Worm (Caenorhabditis elegans) whole organism, L4 larva: Measurements from ENCODE around the gene cutl-23.
A peak's percentile ranks its signal among the peaks of the same experiment; 100 is the strongest.

ENCODE experiments used
- F37D6.2 ChIP-seq: sonication (generic microtip); optimal IDR thresholded peaks from 2 replicates; lab custom pipeline; 2016; ENCODE audit warnings: mild to moderate bottlenecking, missing genetic modification characterization, missing compliant biosample characterization
- R02D3.7 ChIP-seq: fragments of 150-350 bp; sonication (generic microtip); optimal IDR thresholded peaks from 3 replicates; lab custom pipeline; 2014; ENCODE audit warnings: missing biosample characterization, missing genetic modification characterization
- T20F7.1 ChIP-seq: fragments of 200-800 bp; sonication (Bioruptor generic); optimal IDR thresholded peaks from 2 replicates; lab custom pipeline; 2018; ENCODE audit warnings: mild to moderate bottlenecking, missing genetic modification characterization, missing compliant biosample characterization
- Y48G9A.11 ChIP-seq: fragments of 200-800 bp; sonication (Bioruptor generic); IDR thresholded peaks from 2 replicates; pipeline ENCODE4 v1.3.6; 2022; ENCODE audit warnings: missing genetic modification reagents, missing genetic modification characterization, missing compliant biosample characterization
- Y5F2A.4 ChIP-seq: fragments of 200-800 bp; sonication (Bioruptor generic); optimal IDR thresholded peaks from 2 replicates; lab custom pipeline; 2018; ENCODE audit warnings: mild to moderate bottlenecking, missing genetic modification characterization, missing compliant biosample characterization
- ZK546.5 ChIP-seq, 2 experiments: sonication (generic microtip); optimal IDR thresholded peaks; 2 replicates each; lab custom pipeline; 2017; ENCODE audit warnings: missing biosample characterization in 2 of 2, missing genetic modification characterization in 2 of 2
- aha-1 ChIP-seq: fragments of 150-350 bp; peaks from one replicate; lab custom pipeline; 2014; ENCODE audit warnings: missing biosample characterization, missing genetic modification characterization
- ama-1 ChIP-seq: fragments of 150-350 bp; optimal IDR thresholded peaks from 2 replicates; lab custom pipeline; 2014; ENCODE audit warnings: inconsistent platforms, mixed read lengths
- ceh-20 ChIP-seq: fragments of 200-800 bp; sonication (Bioruptor generic); IDR thresholded peaks from 2 replicates; pipeline ENCODE4 v1.3.6; 2022; ENCODE audit warnings: missing genetic modification reagents, missing genetic modification characterization, missing compliant biosample characterization
- ceh-82 ChIP-seq: sonication (generic microtip); optimal IDR thresholded peaks from 2 replicates; lab custom pipeline; 2017; ENCODE audit warnings: missing biosample characterization, missing genetic modification characterization
- ces-1 ChIP-seq: fragments of 150-350 bp; sonication (generic microtip); optimal IDR thresholded peaks from 4 replicates; lab custom pipeline; 2014; ENCODE audit warnings: missing biosample characterization, missing genetic modification reagents, missing genetic modification characterization
- ctbp-1 ChIP-seq: fragments of 200-800 bp; sonication (Bioruptor generic); IDR thresholded peaks from 2 replicates; pipeline ENCODE4 v1.3.6; 2022; ENCODE audit warnings: missing genetic modification reagents, missing genetic modification characterization, missing compliant biosample characterization
- daf-19 ChIP-seq: fragments of 200-800 bp; sonication (Bioruptor generic); conservative IDR thresholded peaks from 2 replicates; pipeline ENCODE4 v1.3.6; 2022; ENCODE audit warnings: missing genetic modification characterization, missing compliant biosample characterization
- daf-8 ChIP-seq: fragments of 200-800 bp; sonication (Bioruptor generic); IDR thresholded peaks from 2 replicates; pipeline ENCODE4 v1.3.6; 2022; ENCODE audit warnings: missing genetic modification characterization, missing compliant biosample characterization
- dmd-6 ChIP-seq: fragments of 200-800 bp; sonication (Bioruptor generic); IDR thresholded peaks from 2 replicates; pipeline ENCODE4 v1.3.6; 2022; ENCODE audit warnings: missing genetic modification reagents, missing genetic modification characterization, missing compliant biosample characterization
- dmd-9 ChIP-seq: fragments of 200-800 bp; sonication (Bioruptor generic); IDR thresholded peaks from 2 replicates; pipeline ENCODE4 v1.3.6; 2022; ENCODE audit warnings: missing genetic modification reagents, missing genetic modification characterization, missing compliant biosample characterization
- fos-1 ChIP-seq: fragments of 150-350 bp; optimal IDR thresholded peaks from 2 replicates; lab custom pipeline; 2014; ENCODE audit warnings: missing biosample characterization, missing genetic modification characterization
- hlh-11 ChIP-seq: fragments of 200-800 bp; sonication (Bioruptor generic); optimal IDR thresholded peaks from 2 replicates; lab custom pipeline; 2018; ENCODE audit warnings: mild to moderate bottlenecking, missing genetic modification characterization, missing compliant biosample characterization
- lin-29 ChIP-seq: fragments of 200-800 bp; sonication (Bioruptor generic); IDR thresholded peaks from 2 replicates; pipeline ENCODE4 v1.3.6; 2022; ENCODE audit warnings: missing genetic modification reagents, missing genetic modification characterization, missing compliant biosample characterization
- lin-39 ChIP-seq: fragments of 150-350 bp; optimal IDR thresholded peaks from 2 replicates; lab custom pipeline; 2014; ENCODE audit warnings: missing biosample characterization, missing genetic modification reagents, missing genetic modification characterization
- lsy-2 ChIP-seq, 2 experiments: fragments of 150-350 bp in 1 of 2; sonication (generic microtip) in 1 of 2; optimal IDR thresholded peaks; 2 replicates each; lab custom pipeline; 2014 to 2017; ENCODE audit warnings: missing biosample characterization in 2 of 2, missing genetic modification characterization in 2 of 2
- madf-5 ChIP-seq, 2 experiments: fragments of 200-800 bp; sonication (Bioruptor generic); IDR thresholded peaks; 2 replicates each; pipeline ENCODE4 v1.3.6; 2022; ENCODE audit warnings: missing compliant biosample characterization in 2 of 2, missing genetic modification characterization in 2 of 2
- madf-9 ChIP-seq: fragments of 200-800 bp; sonication (Bioruptor generic); conservative IDR thresholded peaks from 2 replicates; pipeline ENCODE4 v1.3.6; 2022; ENCODE audit warnings: missing genetic modification reagents, missing genetic modification characterization, missing compliant biosample characterization
- mep-1 ChIP-seq: fragments of 150-350 bp; sonication (generic microtip); optimal IDR thresholded peaks from 3 replicates; lab custom pipeline; 2014; ENCODE audit warnings: missing biosample characterization, missing genetic modification characterization
- nhr-10 ChIP-seq: fragments of 150-350 bp; optimal IDR thresholded peaks from 2 replicates; lab custom pipeline; 2014; ENCODE audit warnings: missing biosample characterization, missing genetic modification characterization
- nhr-11 ChIP-seq: fragments of 150-350 bp; optimal IDR thresholded peaks from 2 replicates; lab custom pipeline; 2014; ENCODE audit warnings: missing biosample characterization, missing genetic modification characterization
- nhr-237 ChIP-seq: sonication (generic microtip); optimal IDR thresholded peaks from 2 replicates; lab custom pipeline; 2017; ENCODE audit warnings: missing biosample characterization, missing genetic modification characterization
- nhr-25 ChIP-seq: sonication (generic microtip); optimal IDR thresholded peaks from 2 replicates; lab custom pipeline; 2017; ENCODE audit warnings: missing genetic modification characterization, mild to moderate bottlenecking, missing compliant biosample characterization, antibody characterized with exemption, moderate library complexity, borderline replicate concordance; ENCODE audit not compliant: insufficient read depth
- nhr-28 ChIP-seq: fragments of 150-350 bp; optimal IDR thresholded peaks from 2 replicates; lab custom pipeline; 2014; ENCODE audit warnings: missing biosample characterization, missing genetic modification characterization
- nhr-42 ChIP-seq: fragments of 200-800 bp; sonication (Bioruptor generic); IDR thresholded peaks from 2 replicates; pipeline ENCODE4 v1.3.6; 2022; ENCODE audit warnings: missing genetic modification characterization, missing compliant biosample characterization
- nhr-6 ChIP-seq: fragments of 150-350 bp; optimal IDR thresholded peaks from 2 replicates; lab custom pipeline; 2014; ENCODE audit warnings: missing biosample characterization, missing genetic modification characterization
- nhr-76 ChIP-seq: fragments of 150-350 bp; optimal IDR thresholded peaks from 2 replicates; lab custom pipeline; 2014; ENCODE audit warnings: missing biosample characterization, missing genetic modification characterization
- nhr-77 ChIP-seq: fragments of 150-350 bp; optimal IDR thresholded peaks from 2 replicates; lab custom pipeline; 2014; ENCODE audit warnings: missing biosample characterization, missing genetic modification characterization
- pha-4 ChIP-seq, 2 experiments: fragments of 150-350 bp in 1 of 2; fragments of 200-800 bp in 1 of 2; sonication (Bioruptor generic) in 1 of 2; IDR thresholded peaks in 1 of 2; optimal IDR thresholded peaks in 1 of 2; 2 replicates each; pipeline versions ENCODE4 v1.3.6 to Lab custom; 2014 to 2022; ENCODE audit warnings: missing genetic modification characterization in 2 of 2, missing genetic modification reagents in 2 of 2, missing biosample characterization in 1 of 2, missing compliant biosample characterization in 1 of 2
- php-3 ChIP-seq: fragments of 200-800 bp; sonication (Bioruptor generic); IDR thresholded peaks from 2 replicates; pipeline ENCODE4 v1.3.6; 2022; ENCODE audit warnings: missing genetic modification reagents, missing genetic modification characterization, missing compliant biosample characterization
- pqm-1 ChIP-seq: sonication (generic microtip); optimal IDR thresholded peaks from 2 replicates; lab custom pipeline; 2017; ENCODE audit warnings: missing biosample characterization, missing genetic modification characterization
- rbr-2 ChIP-seq: sonication (generic microtip); optimal IDR thresholded peaks from 2 replicates; lab custom pipeline; 2016; ENCODE audit warnings: missing genotype, missing genetic modification characterization, missing compliant biosample characterization
- snpc-1.2 ChIP-seq: fragments of 200-800 bp; sonication (Bioruptor generic); IDR thresholded peaks from 2 replicates; pipeline ENCODE4 v1.3.6; 2022; ENCODE audit warnings: missing genetic modification reagents, missing genetic modification characterization, missing compliant biosample characterization
- spr-1 ChIP-seq: sonication (generic microtip); optimal IDR thresholded peaks from 2 replicates; lab custom pipeline; 2016; ENCODE audit warnings: mild to moderate bottlenecking, missing genetic modification characterization, missing compliant biosample characterization
- zag-1 ChIP-seq: fragments of 150-350 bp; optimal IDR thresholded peaks from 2 replicates; lab custom pipeline; 2014; ENCODE audit warnings: missing biosample characterization, missing genetic modification characterization
- zfp-2 ChIP-seq: sonication (generic microtip); optimal IDR thresholded peaks from 2 replicates; lab custom pipeline; 2016; ENCODE audit warnings: mild to moderate bottlenecking, missing genetic modification characterization, missing compliant biosample characterization
- zfp-3 ChIP-seq: fragments of 200-800 bp; sonication (Bioruptor generic); conservative IDR thresholded peaks from 2 replicates; pipeline ENCODE4 v1.3.6; 2022; ENCODE audit warnings: missing genetic modification reagents, missing genetic modification characterization, missing compliant biosample characterization
- zip-11 ChIP-seq: fragments of 200-800 bp; sonication (Bioruptor generic); IDR thresholded peaks from 2 replicates; pipeline ENCODE4 v1.3.6; 2022; ENCODE audit warnings: missing genetic modification characterization, missing compliant biosample characterization
- zip-2 ChIP-seq: fragments of 150-350 bp; optimal IDR thresholded peaks from 2 replicates; lab custom pipeline; 2014; ENCODE audit warnings: missing biosample characterization, missing genetic modification characterization
- ztf-11 ChIP-seq: fragments of 150-350 bp; optimal IDR thresholded peaks from 2 replicates; lab custom pipeline; 2014; ENCODE audit warnings: missing biosample characterization, missing genetic modification characterization
- ztf-7 ChIP-seq: fragments of 150-350 bp; optimal IDR thresholded peaks from 2 replicates; lab custom pipeline; 2014; ENCODE audit warnings: missing biosample characterization, missing genetic modification characterization

The cutl-23 gene

ce11 chrIII:5755204-5755603 is 14.8 kb upstream of the cutl-23 start, which contains the start of gene ida-1 (continued):
- TF ChIP-seq zip-11 (no peak), ztf-7 (no peak), ztf-11 (tag; lab: Kevin White, UChicago) (no peak), dmd-9 (no peak), ZK546.5 (tag; optimal IDR thresholded peaks at IDR 0.05; lab: Kevin White, UChicago) (no peak), zfp-2 (no peak), mep-1 (peak; percentile 36), lsy-2 (tag; optimal IDR thresholded peaks at IDR 0.05; lab: Kevin White, UChicago) (peak; percentile 31 to 33), R02D3.7 (tag; lab: Kevin White, UChicago) (no peak), zip-2 (tag; lab: Kevin White, UChicago) (no peak), madf-9 (GFP tag; lab: Robert Waterston, UW) (no peak), zag-1 (tag; lab: Kevin White, UChicago) (no peak), ceh-20 (GFP tag; lab: Robert Waterston, UW) (0 out of 2 replicates have a peak, but pooled peaks have one; percentile 42), ama-1 (no peak), nhr-6 (no peak), daf-19 (GFP tag; lab: Robert Waterston, UW) (no peak), Y48G9A.11 (no peak), zfp-3 (GFP tag; lab: Robert Waterston, UW) (no peak), pha-4 (GFP tag; IDR thresholded peaks at IDR 0.05; lab: Robert Waterston, UW) (peak; percentile 55; the same call in 1 of the 2 replicates), pha-4 (tag; optimal IDR thresholded peaks at IDR 0.05; lab: Kevin White, UChicago) (no peak), nhr-77 (no peak), php-3 (GFP tag; lab: Robert Waterston, UW) (no peak), nhr-76 (tag; lab: Kevin White, UChicago) (no peak), nhr-10 (tag; lab: Kevin White, UChicago) (no peak), nhr-237 (tag; lab: Kevin White, UChicago) (no peak), T20F7.1 (GFP tag; lab: Kevin White, UChicago) (no peak), hlh-11 (tag; lab: Kevin White, UChicago) (no peak), dmd-6 (GFP tag; lab: Robert Waterston, UW) (0 out of 2 replicates have a peak, but pooled peaks have one; percentile 7), nhr-25 (no peak), F37D6.2 (tag; lab: Kevin White, UChicago) (no peak), nhr-28 (tag; lab: Kevin White, UChicago) (no peak), madf-5 (GFP tag; IDR thresholded peaks at IDR 0.05; lab: Robert Waterston, UW) (no peak), spr-1 (tag; lab: Kevin White, UChicago) (no peak), nhr-11 (tag; lab: Kevin White, UChicago) (no peak), pqm-1 (tag; lab: Kevin White, UChicago) (no peak), ceh-82 (no peak), lin-29 (GFP tag; lab: Robert Waterston, UW) (no peak), daf-8 (GFP tag; lab: Robert Waterston, UW) (no peak), ces-1 (GFP tag; lab: Kevin White, UChicago) (no peak), nhr-42 (GFP tag; lab: Robert Waterston, UW) (no peak)
- TF ChIP-seq, all 104 proteins: peak for 12

ce11 chrIII:5757492-5758045 is 12.4 kb upstream of the cutl-23 start:
- no peak for TF ChIP-seq zfp-3 (GFP tag; lab: Robert Waterston, UW)
- no peak for TF ChIP-seq fos-1
- peak; percentile 27 for TF ChIP-seq rbr-2 (tag; lab: Kevin White, UChicago)
- peak; percentile 21; the same call in 1 of the 2 replicates for TF ChIP-seq ctbp-1 (GFP tag; lab: Robert Waterston, UW)
- 0 out of 2 replicates have a peak, but pooled peaks have one; percentile 10 for TF ChIP-seq snpc-1.2 (GFP tag; lab: Robert Waterston, UW)
- peak; percentile 12 for TF ChIP-seq mep-1
- TF ChIP-seq lin-39, result no peak
- TF ChIP-seq ces-1 (GFP tag; lab: Kevin White, UChicago), result peak; percentile 6
- no peak for TF ChIP-seq Y5F2A.4
- peak; percentile 94 for TF ChIP-seq aha-1
